Worm (Caenorhabditis elegans): ENCODE data around the gene myo-3.
A peak's percentile ranks its signal among the peaks of the same experiment; 100 is the strongest.

ce11 chrV:12211090-12211489 lies 23.1 kb downstream of the myo-3 start:
- TF ChIP-seq M03D4.4 (tag; optimal IDR thresholded peaks at IDR 0.05) (no peak), nhr-28 (tag; optimal IDR thresholded peaks at IDR 0.05) (no peak), tbx-8 (GFP tag; optimal IDR thresholded peaks at IDR 0.05) (no peak), ces-1 (GFP tag; optimal IDR thresholded peaks at IDR 0.05) (peak; percentile 97), hlh-1 (tag; optimal IDR thresholded peaks at IDR 0.05) (no peak), unc-39 (tag; optimal IDR thresholded peaks at IDR 0.05) (no peak), unc-120 (tag; optimal IDR thresholded peaks at IDR 0.05; ENCODE audit: poor library complexity, severe bottlenecking) (no peak), ztf-11 (tag; optimal IDR thresholded peaks at IDR 0.05) (no peak), lsy-2 (tag; optimal IDR thresholded peaks at IDR 0.05) (no peak), nhr-12 (tag; optimal IDR thresholded peaks at IDR 0.05) (no peak), snpc-4 (tag; optimal IDR thresholded peaks at IDR 0.05) (no peak), blmp-1 (tag; optimal IDR thresholded peaks at IDR 0.05) (no peak)
